Worm (Caenorhabditis elegans) whole organism, mixed stage, embryonic: ENCODE measurements around the gene T08G3.11.

Experiments
- elt-3 ChIP-seq: fragments of 150-350 bp; optimal IDR thresholded peaks from 2 replicates; lab custom pipeline; 2014; ENCODE audit warnings: missing biosample characterization, missing genetic modification characterization
- lsy-2 ChIP-seq: fragments of 150-350 bp; optimal IDR thresholded peaks from 2 replicates; lab custom pipeline; 2014; ENCODE audit warnings: missing biosample characterization, missing genetic modification characterization
- nhr-12 ChIP-seq: fragments of 150-350 bp; optimal IDR thresholded peaks from 2 replicates; lab custom pipeline; 2014; ENCODE audit warnings: missing biosample characterization, missing genetic modification characterization
- nhr-28 ChIP-seq: fragments of 150-350 bp; optimal IDR thresholded peaks from 2 replicates; lab custom pipeline; 2014; ENCODE audit warnings: missing biosample characterization, missing genetic modification characterization
- nhr-76 ChIP-seq: sonication (generic microtip); optimal IDR thresholded peaks from 2 replicates; lab custom pipeline; 2017; ENCODE audit warnings: missing biosample characterization, missing genetic modification characterization
- unc-39 ChIP-seq: fragments of 150-350 bp; optimal IDR thresholded peaks from 2 replicates; lab custom pipeline; 2014; ENCODE audit warnings: missing biosample characterization, missing genetic modification characterization
- unc-62 ChIP-seq: fragments of 150-350 bp; optimal IDR thresholded peaks from 2 replicates; lab custom pipeline; 2014; ENCODE audit warnings: missing biosample characterization, missing genetic modification reagents, missing genetic modification characterization
- ztf-11 ChIP-seq: fragments of 150-350 bp; optimal IDR thresholded peaks from 2 replicates; lab custom pipeline; 2014; ENCODE audit warnings: missing biosample characterization, missing genetic modification characterization

DNA sequence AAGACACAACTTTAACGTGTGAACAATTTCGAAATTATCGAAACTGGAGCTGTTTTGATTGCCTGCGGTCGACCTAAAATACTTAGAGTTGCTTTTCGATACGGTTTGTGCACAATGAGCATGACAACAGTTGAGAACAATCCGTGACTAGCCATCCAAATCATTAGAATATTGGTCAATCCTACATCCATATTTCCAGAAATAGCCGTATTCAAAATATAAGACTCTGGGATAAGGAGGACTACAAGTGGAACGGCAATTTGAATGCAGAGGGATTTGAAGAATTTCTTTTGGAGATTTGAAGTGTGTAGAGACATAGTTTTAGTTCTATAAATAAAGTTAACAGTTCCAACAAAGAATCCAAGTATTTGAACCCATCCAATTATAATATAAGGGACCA, 19.8 kb downstream of the T08G3.11 start:
- no peak for TF ChIP-seq unc-62
- no peak for TF ChIP-seq lsy-2 (tag; lab: Kevin White, UChicago)
- TF ChIP-seq nhr-28 (tag; lab: Kevin White, UChicago): no peak
- TF ChIP-seq elt-3: no peak
- TF ChIP-seq nhr-76: no peak
- TF ChIP-seq unc-39 (tag; lab: Kevin White, UChicago): no peak
- TF ChIP-seq nhr-12 (tag; lab: Kevin White, UChicago): no peak
- TF ChIP-seq ztf-11: no peak
